Fruit fly (Drosophila melanogaster) whole organism, wandering third instar larva: ENCODE results near the gene CG18476.

Source experiments
- CrebA ChIP-seq: fragments of 200-800 bp; sonication (Bioruptor generic); optimal IDR thresholded peaks from 2 replicates; lab custom pipeline; 2016; ENCODE audit warnings: missing biosample characterization, mild to moderate bottlenecking, missing genetic modification characterization, borderline replicate concordance
- Dfd ChIP-seq: fragments of >200 bp; optimal IDR thresholded peaks from 2 replicates; lab custom pipeline; 2017; ENCODE audit warnings: missing biosample characterization, missing genetic modification characterization
- GATAd ChIP-seq: sonication (Bioruptor generic); optimal IDR thresholded peaks from 2 replicates; lab custom pipeline; 2016; ENCODE audit warnings: missing biosample characterization, missing genetic modification characterization
- Mio ChIP-seq: sonication (Bioruptor generic); optimal IDR thresholded peaks from 2 replicates; lab custom pipeline; 2016; ENCODE audit warnings: missing biosample characterization, missing genetic modification characterization
- N ChIP-seq: fragments of >200 bp; optimal IDR thresholded peaks from 2 replicates; lab custom pipeline; 2018; ENCODE audit warnings: missing biosample characterization, missing external identifiers, missing genetic modification characterization
- OdsH ChIP-seq: fragments of 200-800 bp; sonication (Bioruptor generic); optimal IDR thresholded peaks from 2 replicates; lab custom pipeline; 2016; ENCODE audit warnings: missing biosample characterization, mild to moderate bottlenecking, missing genetic modification characterization
- br ChIP-seq: fragments of 200-800 bp; sonication (Bioruptor generic); optimal IDR thresholded peaks from 2 replicates; lab custom pipeline; 2016; ENCODE audit warnings: missing biosample characterization, missing genetic modification characterization
- jim ChIP-seq: fragments of 175-275, 200-325 bp; sonication (Bioruptor generic); optimal IDR thresholded peaks from 2 replicates; lab custom pipeline; 2016; ENCODE audit warnings: missing biosample characterization, mild to moderate bottlenecking, missing genetic modification characterization

DNA sequence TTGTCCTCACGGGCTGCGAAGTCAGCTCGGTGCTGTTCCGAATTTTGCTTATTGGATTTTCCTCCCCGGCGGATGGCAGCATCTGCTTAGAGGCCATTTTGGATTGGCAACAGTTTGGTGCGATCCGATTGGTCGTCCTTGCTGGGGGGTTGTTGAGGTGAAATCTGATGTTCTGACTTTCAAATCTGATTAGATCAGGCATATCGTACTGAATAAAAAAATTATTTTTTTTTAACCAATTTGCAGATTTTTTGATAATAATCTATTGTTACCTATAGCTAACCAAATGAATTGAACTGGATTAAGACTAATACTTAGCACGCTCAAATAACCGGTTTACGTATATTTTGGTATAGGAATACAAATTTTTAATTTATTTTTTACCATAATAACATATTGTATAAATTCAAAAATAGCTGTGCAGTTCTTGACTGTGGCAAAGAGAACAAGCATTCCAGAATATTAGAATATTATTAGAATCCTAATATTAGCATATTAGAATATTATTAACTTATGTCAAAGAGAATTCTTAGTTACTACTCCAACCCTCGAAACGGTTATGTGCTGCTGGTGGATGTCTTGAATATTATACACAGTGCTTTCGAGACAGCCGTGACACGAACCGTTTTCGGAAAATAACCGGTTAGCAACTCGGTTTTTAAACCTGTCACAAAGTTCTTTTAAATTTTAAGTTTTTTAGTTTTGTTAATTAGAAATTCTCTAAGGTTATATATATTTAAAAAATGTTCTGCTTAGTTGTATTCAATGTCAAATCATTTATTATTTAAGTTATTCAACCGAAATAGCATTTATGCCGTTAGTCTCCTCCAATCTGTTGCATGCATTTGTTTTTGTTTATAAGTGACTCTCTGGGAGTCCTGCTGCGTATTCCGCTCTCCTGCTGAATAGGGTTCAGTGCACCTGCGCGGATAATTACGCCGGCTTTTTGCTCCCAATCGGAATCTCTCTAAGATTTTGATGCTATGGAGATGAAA lies 16.7 kb upstream of the CG18476 start, which contains the start of gene Fer3:
- TF ChIP-seq br (GFP tag; lab: Kevin White, UChicago) (no peak), Dfd (GFP tag; lab: Kevin White, UChicago) (no peak), CrebA (no peak), jim (GFP tag; lab: Kevin White, UChicago) (no peak), OdsH (GFP tag; lab: Kevin White, UChicago) (no peak), Mio (GFP tag; lab: Kevin White, UChicago) (no peak), GATAd (GFP tag; lab: Kevin White, UChicago) (no peak), N (GFP tag; lab: Kevin White, UChicago) (no peak)
